Worm (Caenorhabditis elegans) whole organism, mixed stage, embryonic: ENCODE data around the gene srw-89.
"Not testable (repeated sequence)": the region's sequence is repeated elsewhere in the genome, so short reads cannot be mapped to it uniquely, and the experiment has no call there.

ENCODE experiments used
- ceh-39 ChIP-seq: fragments of 150-350 bp; optimal IDR thresholded peaks from 2 replicates; lab custom pipeline; 2014; ENCODE audit warnings: missing biosample characterization, missing genetic modification characterization
- drap-1 ChIP-seq: fragments of 200-800 bp; sonication (Bioruptor generic); optimal IDR thresholded peaks from 3 replicates; lab custom pipeline; 2018; ENCODE audit warnings: mild to moderate bottlenecking, missing genetic modification characterization, missing compliant biosample characterization
- nhr-12 ChIP-seq: fragments of 150-350 bp; optimal IDR thresholded peaks from 2 replicates; lab custom pipeline; 2014; ENCODE audit warnings: missing biosample characterization, missing genetic modification characterization
- nhr-237 ChIP-seq: fragments of 150-350 bp; optimal IDR thresholded peaks from 2 replicates; lab custom pipeline; 2014; ENCODE audit warnings: missing biosample characterization, missing genetic modification characterization
- nhr-28 ChIP-seq: fragments of 150-350 bp; optimal IDR thresholded peaks from 2 replicates; lab custom pipeline; 2014; ENCODE audit warnings: missing biosample characterization, missing genetic modification characterization
- snpc-4 ChIP-seq: fragments of 150-350 bp; optimal IDR thresholded peaks from 2 replicates; lab custom pipeline; 2014; ENCODE audit warnings: missing biosample characterization, missing genetic modification characterization
- unc-39 ChIP-seq: fragments of 150-350 bp; optimal IDR thresholded peaks from 2 replicates; lab custom pipeline; 2014; ENCODE audit warnings: missing biosample characterization, missing genetic modification characterization
- unc-62 ChIP-seq: fragments of 150-350 bp; optimal IDR thresholded peaks from 2 replicates; lab custom pipeline; 2014; ENCODE audit warnings: missing biosample characterization, missing genetic modification reagents, missing genetic modification characterization
- ztf-11 ChIP-seq: fragments of 150-350 bp; optimal IDR thresholded peaks from 2 replicates; lab custom pipeline; 2014; ENCODE audit warnings: missing biosample characterization, missing genetic modification characterization

ce11 chrV:4063559-4064164 is 46.8 kb downstream of the srw-89 start:
- TF ChIP-seq unc-62 (GFP tag; lab: Kevin White, UChicago); nhr-237 (tag; lab: Kevin White, UChicago); ceh-39; nhr-12 (tag; lab: Kevin White, UChicago); unc-39 (tag; lab: Kevin White, UChicago); drap-1; snpc-4 (tag; lab: Kevin White, UChicago); ztf-11 (tag; lab: Kevin White, UChicago); nhr-28 (tag; lab: Kevin White, UChicago): not testable (repeated sequence)
